Fruit fly (Drosophila melanogaster): ENCODE data around the gene toc.

- TF ChIP-seq CG8478 (optimal IDR thresholded peaks at IDR 0.05) (no peak), usp (GFP tag; optimal IDR thresholded peaks at IDR 0.05) (no peak), Dll (optimal IDR thresholded peaks at IDR 0.05) (no peak)
These were observed 8.4 kb upstream of the toc start for dm6 chr2L:3152696-3153613.

Measured in whole organism.